Worm (Caenorhabditis elegans): ENCODE results near the gene K02D10.4.

Gene K02D10.4

DNA sequence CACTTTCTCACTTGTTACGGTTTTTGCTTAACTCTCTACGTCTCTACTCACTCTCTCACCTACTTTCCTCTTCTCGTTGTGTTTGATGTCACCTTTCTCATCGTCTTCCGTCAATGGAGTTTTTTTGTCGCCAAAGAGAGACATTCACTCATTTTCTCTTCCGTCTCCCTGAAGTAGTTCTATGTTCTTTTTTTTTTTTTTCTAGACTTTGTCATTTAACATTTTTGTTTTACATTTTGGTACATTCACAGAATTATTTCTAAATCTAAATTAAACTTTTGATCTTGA is 20.9 kb upstream of the K02D10.4 start (continued):
- TF ChIP-seq T26A8.4 (GFP tag; IDR thresholded peaks at IDR 0.05) (no peak), daf-8 (GFP tag; IDR thresholded peaks at IDR 0.05) (no peak), pqm-1 (tag; optimal IDR thresholded peaks at IDR 0.05) (no peak), nhr-42 (GFP tag; IDR thresholded peaks at IDR 0.05) (no peak), fos-1 (tag; optimal IDR thresholded peaks at IDR 0.05) (no peak)

DNA sequence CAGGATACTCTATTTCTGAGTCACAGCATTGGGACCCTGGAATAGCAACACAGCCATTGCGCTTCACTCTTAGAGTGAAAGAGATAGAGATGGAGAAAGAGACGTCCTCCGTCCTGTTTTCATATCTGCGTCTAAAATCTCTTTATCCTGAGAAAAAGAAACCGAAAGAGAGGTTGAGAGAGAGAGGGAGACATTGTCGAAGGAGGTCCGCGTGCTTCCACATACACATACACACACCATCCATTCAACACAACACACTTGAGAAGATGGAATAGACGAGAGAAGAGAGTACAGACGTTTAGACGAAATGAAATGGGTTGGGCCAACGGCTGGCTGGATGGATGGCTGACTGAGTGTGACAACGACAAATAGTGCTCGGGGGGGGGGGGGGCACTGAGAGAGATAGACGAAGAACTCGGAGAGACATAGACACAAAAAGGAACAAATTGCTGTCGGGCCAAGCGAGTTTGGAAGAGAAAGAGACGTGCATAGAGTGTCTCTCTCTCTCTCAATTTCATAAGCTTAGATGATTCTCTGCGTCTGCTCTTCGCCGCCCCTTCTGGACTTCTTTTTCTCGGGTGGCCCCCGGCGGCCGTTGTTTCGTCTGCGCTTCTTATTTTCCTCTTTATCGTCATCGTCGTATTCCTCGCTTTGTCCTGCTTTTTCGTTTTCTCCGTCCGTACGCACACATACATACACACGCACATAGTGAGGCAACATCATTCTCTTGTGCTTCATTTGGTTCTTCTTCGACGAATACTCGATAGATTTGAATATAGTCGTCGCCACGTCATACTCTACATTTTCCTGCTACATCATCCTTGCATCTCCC is 20.4 kb upstream of the K02D10.4 start, which contains the start of gene F54F2.6:
Gene F54F2.6, minus strand, starts transcription at position 738 of the 832 bp plus-strand sequence.
- peak; percentile 69 for TF ChIP-seq mes-2 (tag; optimal IDR thresholded peaks at IDR 0.05; ENCODE audit: poor library complexity, severe bottlenecking)
- no peak for TF ChIP-seq Y105C5A.15 (GFP tag; IDR thresholded peaks at IDR 0.05)
- no peak for TF ChIP-seq sdz-12 (GFP tag; optimal IDR thresholded peaks at IDR 0.05)
- TF ChIP-seq egl-43 (GFP tag; IDR thresholded peaks at IDR 0.05): peak; percentile 79
- TF ChIP-seq daf-16 (GFP tag; optimal IDR thresholded peaks at IDR 0.05): peak; percentile 20 to 93
- TF ChIP-seq daf-16 (tag; optimal IDR thresholded peaks at IDR 0.05): peak; percentile 8
- TF ChIP-seq ama-1 (optimal IDR thresholded peaks at IDR 0.05): peak; percentile 5
- TF ChIP-seq hmg-1.1 (GFP tag; IDR thresholded peaks at IDR 0.05): peak; percentile 77
- peak; percentile 74 for TF ChIP-seq fkh-10 (GFP tag; optimal IDR thresholded peaks at IDR 0.05)
- TF ChIP-seq saeg-2 (GFP tag; IDR thresholded peaks at IDR 0.05): peak; percentile 15; the same call in 1 of the 2 replicates
- peak; percentile 89 for TF ChIP-seq ctbp-1 (GFP tag; IDR thresholded peaks at IDR 0.05)
- peak; percentile 59 for TF ChIP-seq zag-1 (tag; optimal IDR thresholded peaks at IDR 0.05)
- peak; percentile 75 for TF ChIP-seq T26A8.4 (GFP tag; IDR thresholded peaks at IDR 0.05)
- TF ChIP-seq ZK546.5 (tag; optimal IDR thresholded peaks at IDR 0.05): no peak
- TF ChIP-seq lir-3 (tag; optimal IDR thresholded peaks at IDR 0.05): no peak
- peak; percentile 82 for TF ChIP-seq nhr-6 (tag; optimal IDR thresholded peaks at IDR 0.05)
- TF ChIP-seq snpc-4 (tag; optimal IDR thresholded peaks at IDR 0.05): no peak
- TF ChIP-seq D1046.2 (GFP tag; IDR thresholded peaks at IDR 0.05): 0 out of 2 replicates have a peak, but pooled peaks have one; percentile 66
- no peak for TF ChIP-seq F44E2.7 (GFP tag; IDR thresholded peaks at IDR 0.05)
- TF ChIP-seq zip-2 (tag; optimal IDR thresholded peaks at IDR 0.05): peak; percentile 25
- TF ChIP-seq lin-39 (tag; optimal IDR thresholded peaks at IDR 0.05): no peak
- TF ChIP-seq hlh-11 (tag; optimal IDR thresholded peaks at IDR 0.05): peak; percentile 98
- peak; percentile 35 for TF ChIP-seq pqm-1 (tag; optimal IDR thresholded peaks at IDR 0.05)
- no peak for TF ChIP-seq vab-7 (GFP tag; IDR thresholded peaks at IDR 0.05)
- TF ChIP-seq nhr-25 (tag; optimal IDR thresholded peaks at IDR 0.05; ENCODE audit: borderline replicate concordance, insufficient read depth): peak; percentile 10
- peak; percentile 67 for TF ChIP-seq tra-1 (GFP tag; IDR thresholded peaks at IDR 0.05)
- TF ChIP-seq F49E8.2 (tag; optimal IDR thresholded peaks at IDR 0.05; ENCODE audit: borderline replicate concordance): no peak
- TF ChIP-seq jun-1 (tag; optimal IDR thresholded peaks at IDR 0.05): peak; percentile 49
- peak; percentile 13 for TF ChIP-seq nhr-237 (tag; optimal IDR thresholded peaks at IDR 0.05)
- TF ChIP-seq F26F4.8 (GFP tag; conservative IDR thresholded peaks at IDR 0.05): no peak
- TF ChIP-seq lin-38 (GFP tag; IDR thresholded peaks at IDR 0.05): peak; percentile 56
- TF ChIP-seq madf-9 (GFP tag; conservative IDR thresholded peaks at IDR 0.05): 0 out of 2 replicates have a peak, but pooled peaks have one; percentile 4
- TF ChIP-seq F10B5.3 (tag; optimal IDR thresholded peaks at IDR 0.05): no peak
- peak; percentile 57 for TF ChIP-seq lin-13 (GFP tag; optimal IDR thresholded peaks at IDR 0.05)
- peak; percentile 95 for TF ChIP-seq hlh-30 (tag; optimal IDR thresholded peaks at IDR 0.05; ENCODE audit: insufficient read depth)
- TF ChIP-seq set-16 (GFP tag; IDR thresholded peaks at IDR 0.05): peak; percentile 87
- TF ChIP-seq nhr-102 (tag; optimal IDR thresholded peaks at IDR 0.05): peak; percentile 25
- TF ChIP-seq zfp-3 (GFP tag; conservative IDR thresholded peaks at IDR 0.05): no peak
- peak; percentile 10 for TF ChIP-seq spr-3 (GFP tag; optimal IDR thresholded peaks at IDR 0.05)
- peak; percentile 86 for TF ChIP-seq nhr-48 (tag; optimal IDR thresholded peaks at IDR 0.05)
- peak; percentile 93 for TF ChIP-seq rbr-2 (tag; optimal IDR thresholded peaks at IDR 0.05)
- TF ChIP-seq arid-1 (GFP tag; conservative IDR thresholded peaks at IDR 0.05): 0 out of 2 replicates have a peak, but pooled peaks have one; percentile 5
- TF ChIP-seq ceh-32 (tag; optimal IDR thresholded peaks at IDR 0.05; ENCODE audit: poor library complexity): peak; percentile 12
- TF ChIP-seq unc-62 (GFP tag; optimal IDR thresholded peaks at IDR 0.05 in 1 of 2): peak in 1 of 2 experiments; percentile 100
- TF ChIP-seq unc-62 (tag; optimal IDR thresholded peaks at IDR 0.05): peak; percentile 89

Measured in whole organism, L4 larva.